Fruit fly (Drosophila melanogaster) whole organism, embryonic: Measurements from ENCODE around the gene KP78a.
A peak's percentile ranks its signal among the peaks of the same experiment; 100 is the strongest.

Source experiments
- Abd-B ChIP-seq: fragments of 200-800 bp; sonication (Bioruptor generic); optimal IDR thresholded peaks from 2 replicates; lab custom pipeline; 2018; ENCODE audit warnings: missing biosample characterization, mild to moderate bottlenecking, missing genetic modification characterization, moderate library complexity
- CG11456 ChIP-seq: fragments of 200-800 bp; sonication (Bioruptor generic); IDR thresholded peaks from 3 replicates; pipeline ENCODE4 v1.3.6; 2022; ENCODE audit warnings: missing biosample characterization, missing genetic modification characterization
- CG12391 ChIP-seq: fragments of 200-800 bp; sonication (Bioruptor generic); optimal IDR thresholded peaks from 3 replicates; lab custom pipeline; 2018; ENCODE audit warnings: missing biosample characterization, mild to moderate bottlenecking, missing genetic modification characterization, moderate library complexity
- CG13775 ChIP-seq: fragments of 200-800 bp; sonication (Bioruptor generic); optimal IDR thresholded peaks from 3 replicates; lab custom pipeline; 2017; ENCODE audit warnings: missing biosample characterization, mild to moderate bottlenecking, missing genetic modification characterization
- CG14014 ChIP-seq: fragments of 200-800 bp; sonication (Bioruptor generic); IDR thresholded peaks from 2 replicates; pipeline ENCODE4 v1.3.6; 2022; ENCODE audit warnings: missing biosample characterization, missing genetic modification characterization
- CG1529 ChIP-seq: fragments of 200-800 bp; sonication (Bioruptor generic); optimal IDR thresholded peaks from 3 replicates; lab custom pipeline; 2018; ENCODE audit warnings: missing biosample characterization, missing genetic modification characterization
- CG15479 ChIP-seq: fragments of 200-800 bp; sonication (Bioruptor generic); optimal IDR thresholded peaks from 3 replicates; lab custom pipeline; 2019; ENCODE audit warnings: missing biosample characterization, mild to moderate bottlenecking, missing genetic modification characterization, moderate library complexity
- CG16779 ChIP-seq: fragments of 200-800 bp; sonication (Bioruptor generic); IDR thresholded peaks from 2 replicates; pipeline ENCODE4 v1.3.6; 2022; ENCODE audit warnings: missing biosample characterization, missing genetic modification characterization
- CG17328 ChIP-seq: fragments of 200-800 bp; sonication (Bioruptor generic); IDR thresholded peaks from 2 replicates; pipeline ENCODE4 v1.3.6; 2022; ENCODE audit warnings: missing biosample characterization, missing genetic modification characterization
- CG18476 ChIP-seq: fragments of 200-800 bp; sonication (Bioruptor generic); optimal IDR thresholded peaks from 2 replicates; lab custom pipeline; 2016; ENCODE audit warnings: missing biosample characterization, mild to moderate bottlenecking, missing genetic modification characterization
- CG2199 ChIP-seq: fragments of 200-800 bp; sonication (Bioruptor generic); IDR thresholded peaks from 3 replicates; pipeline ENCODE4 v1.3.6; 2022; ENCODE audit warnings: missing biosample characterization, missing genetic modification characterization
- CG2678 ChIP-seq: fragments of 200-800 bp; sonication (Bioruptor generic); optimal IDR thresholded peaks from 3 replicates; lab custom pipeline; 2019; ENCODE audit warnings: missing biosample characterization, mild to moderate bottlenecking, missing genetic modification characterization, moderate library complexity
- CG2712 ChIP-seq: fragments of 200-800 bp; optimal IDR thresholded peaks from 3 replicates; lab custom pipeline; 2019; ENCODE audit warnings: missing biosample characterization, mild to moderate bottlenecking, missing genetic modification characterization, moderate library complexity
- CG34224 ChIP-seq: fragments of 200-800 bp; sonication (Bioruptor generic); IDR thresholded peaks from 3 replicates; pipeline ENCODE4 v1.3.6; 2022; ENCODE audit warnings: missing biosample characterization, missing genetic modification characterization; ENCODE audit not compliant: partially characterized antibody
- CG34422 ChIP-seq: fragments of 200-800 bp; sonication (Bioruptor generic); IDR thresholded peaks from 3 replicates; pipeline ENCODE4 v1.3.6; 2022; ENCODE audit warnings: missing biosample characterization, missing genetic modification characterization
- CG3847 ChIP-seq: fragments of 200-800 bp; sonication (Bioruptor generic); IDR thresholded peaks from 2 replicates; pipeline ENCODE4 v1.3.6; 2022; ENCODE audit warnings: missing biosample characterization, missing genetic modification characterization
- CG4360 ChIP-seq: fragments of 200-800 bp; sonication (Bioruptor generic); IDR thresholded peaks from 2 replicates; pipeline ENCODE4 v1.3.6; 2022; ENCODE audit warnings: missing biosample characterization, missing genetic modification characterization
- CG8765 ChIP-seq: fragments of 200-800 bp; sonication (Bioruptor generic); IDR thresholded peaks from 2 replicates; pipeline ENCODE4 v1.3.6; 2022; ENCODE audit warnings: missing biosample characterization, missing genetic modification characterization
- CG9727 ChIP-seq: fragments of 200-800 bp; sonication (Bioruptor generic); optimal IDR thresholded peaks from 3 replicates; lab custom pipeline; 2017; ENCODE audit warnings: missing biosample characterization, mild to moderate bottlenecking, missing genetic modification characterization
- CG9876 ChIP-seq: fragments of 200-800 bp; sonication (Bioruptor generic); optimal IDR thresholded peaks from 2 replicates; lab custom pipeline; 2016; ENCODE audit warnings: missing biosample characterization, missing genetic modification characterization
- CTCF ChIP-seq: fragments of 200-800 bp; sonication (Bioruptor generic); optimal IDR thresholded peaks from 2 replicates; lab custom pipeline; 2017; ENCODE audit warnings: missing biosample characterization, mild to moderate bottlenecking, missing genetic modification characterization, moderate library complexity
- Chrac-16 ChIP-seq: fragments of 200-800 bp; sonication (Bioruptor generic); optimal IDR thresholded peaks from 3 replicates; lab custom pipeline; 2016; ENCODE audit warnings: missing biosample characterization, missing genetic modification characterization
- Dad ChIP-seq: fragments of 200-800 bp; sonication (Bioruptor generic); optimal IDR thresholded peaks from 3 replicates; lab custom pipeline; 2016; ENCODE audit warnings: missing biosample characterization, missing genetic modification characterization
- Dref ChIP-seq: fragments of 200-800 bp; sonication (Bioruptor generic); IDR thresholded peaks from 2 replicates; pipeline ENCODE4 v1.3.6; 2022; ENCODE audit warnings: missing biosample characterization, missing genetic modification characterization
- Elba2 ChIP-seq: fragments of 200-800 bp; sonication (Bioruptor generic); optimal IDR thresholded peaks from 3 replicates; lab custom pipeline; 2016; ENCODE audit warnings: missing biosample characterization, missing genetic modification characterization
- Fer2 ChIP-seq: fragments of 200-800 bp; sonication (Bioruptor generic); optimal IDR thresholded peaks from 2 replicates; lab custom pipeline; 2018; ENCODE audit warnings: missing biosample characterization, mild to moderate bottlenecking, missing genetic modification characterization, moderate library complexity
- HLHmδ ChIP-seq: fragments of 200-800 bp; sonication (Bioruptor generic); optimal IDR thresholded peaks from 2 replicates; lab custom pipeline; 2018; ENCODE audit warnings: missing biosample characterization, mild to moderate bottlenecking, missing genetic modification characterization, moderate library complexity
- NC2α ChIP-seq: fragments of 200-800 bp; sonication (Bioruptor generic); optimal IDR thresholded peaks from 2 replicates; lab custom pipeline; 2016; ENCODE audit warnings: missing biosample characterization, missing genetic modification characterization
- Ravus ChIP-seq: fragments of 200-800 bp; sonication (Bioruptor generic); IDR thresholded peaks from 2 replicates; pipeline ENCODE4 v1.3.6; 2022; ENCODE audit warnings: missing biosample characterization, missing genetic modification characterization
- Spps ChIP-seq: fragments of 200-800 bp; sonication (Bioruptor generic); optimal IDR thresholded peaks from 2 replicates; lab custom pipeline; 2018; ENCODE audit warnings: missing biosample characterization, mild to moderate bottlenecking, missing genetic modification characterization
- Sry-β ChIP-seq: fragments of 200-800 bp; sonication (Bioruptor generic); optimal IDR thresholded peaks from 2 replicates; lab custom pipeline; 2018; ENCODE audit warnings: missing biosample characterization, mild to moderate bottlenecking, missing genetic modification characterization, moderate library complexity
- Taf1 ChIP-seq: fragments of 200-800 bp; sonication (Bioruptor generic); IDR thresholded peaks from 2 replicates; pipeline ENCODE4 v1.3.6; 2022; ENCODE audit warnings: missing biosample characterization, missing genetic modification characterization
- ac ChIP-seq: fragments of 200-800 bp; sonication (Bioruptor generic); optimal IDR thresholded peaks from 3 replicates; lab custom pipeline; 2017; ENCODE audit warnings: missing biosample characterization, mild to moderate bottlenecking, missing genetic modification characterization
- bsh ChIP-seq, 2 experiments: fragments of 200-800 bp; sonication (Bioruptor generic); optimal IDR thresholded peaks; 2 replicates each; lab custom pipeline; 2017 to 2018; ENCODE audit warnings: mild to moderate bottlenecking in 2 of 2, missing biosample characterization in 2 of 2, missing genetic modification characterization in 2 of 2, moderate library complexity in 1 of 2
- cato ChIP-seq: fragments of 200-800 bp; sonication (Bioruptor generic); optimal IDR thresholded peaks from 2 replicates; lab custom pipeline; 2016; ENCODE audit warnings: missing biosample characterization, missing genetic modification characterization, borderline replicate concordance
- crc ChIP-seq: fragments of 200-800 bp; sonication (Bioruptor generic); optimal IDR thresholded peaks from 2 replicates; lab custom pipeline; 2016; ENCODE audit warnings: missing biosample characterization, missing genetic modification characterization
- croc ChIP-seq: fragments of 200-800 bp; sonication (Bioruptor generic); conservative IDR thresholded peaks from 3 replicates; pipeline ENCODE4 v1.3.6; 2022; ENCODE audit warnings: missing biosample characterization, missing genetic modification characterization
- ftz-f1 ChIP-seq: fragments of 200-800 bp; sonication (Bioruptor generic); optimal IDR thresholded peaks from 2 replicates; lab custom pipeline; 2016; ENCODE audit warnings: missing biosample characterization, missing genetic modification characterization
- gcm2 ChIP-seq: fragments of 200-800 bp; sonication (Bioruptor generic); optimal IDR thresholded peaks from 2 replicates; lab custom pipeline; 2016; ENCODE audit warnings: missing biosample characterization, missing genetic modification characterization
- insv ChIP-seq, 2 experiments: fragments of 200-800 bp; sonication (Bioruptor generic); optimal IDR thresholded peaks; 3 replicates each; lab custom pipeline; 2016 to 2018; ENCODE audit warnings: missing biosample characterization in 2 of 2, missing genetic modification characterization in 2 of 2
- jing ChIP-seq: fragments of 200-800 bp; sonication (Bioruptor generic); optimal IDR thresholded peaks from 2 replicates; lab custom pipeline; 2018; ENCODE audit warnings: missing biosample characterization, mild to moderate bottlenecking, missing genetic modification characterization
- lola ChIP-seq, 3 experiments: fragments of >200 bp in 2 of 3; fragments of 200-800 bp in 1 of 3; sonication (Bioruptor generic) in 1 of 3; optimal IDR thresholded peaks; 2 replicates each; lab custom pipeline; 2017 to 2019; ENCODE audit warnings: missing biosample characterization in 3 of 3, missing genetic modification characterization in 3 of 3, mild to moderate bottlenecking in 1 of 3, moderate library complexity in 1 of 3
- pita ChIP-seq: fragments of 200-800 bp; sonication (Bioruptor generic); optimal IDR thresholded peaks from 2 replicates; lab custom pipeline; 2017; ENCODE audit warnings: missing biosample characterization, mild to moderate bottlenecking, missing genetic modification characterization
- pros ChIP-seq: fragments of 200-800 bp; sonication (Bioruptor generic); optimal IDR thresholded peaks from 3 replicates; lab custom pipeline; 2019; ENCODE audit warnings: missing biosample characterization, mild to moderate bottlenecking, missing genetic modification characterization, moderate library complexity
- run ChIP-seq: fragments of 200-800 bp; sonication (Bioruptor generic); optimal IDR thresholded peaks from 3 replicates; lab custom pipeline; 2018; ENCODE audit warnings: missing biosample characterization, mild to moderate bottlenecking, missing genetic modification characterization
- shn ChIP-seq: fragments of 200-800 bp; sonication (Bioruptor generic); optimal IDR thresholded peaks from 3 replicates; lab custom pipeline; 2016; ENCODE audit warnings: missing biosample characterization, missing genetic modification characterization
- tap ChIP-seq: fragments of 200-800 bp; optimal IDR thresholded peaks from 3 replicates; lab custom pipeline; 2019; ENCODE audit warnings: missing biosample characterization, mild to moderate bottlenecking, missing genetic modification characterization, moderate library complexity
- tio ChIP-seq: fragments of 200-800 bp; sonication (Bioruptor generic); optimal IDR thresholded peaks from 2 replicates; lab custom pipeline; 2017; ENCODE audit warnings: missing biosample characterization, missing genetic modification characterization, inconsistent platforms
- unc-4 ChIP-seq: fragments of 200-800 bp; sonication (Bioruptor generic); IDR thresholded peaks from 2 replicates; pipeline ENCODE4 v1.3.6; 2022; ENCODE audit warnings: missing biosample characterization, missing genetic modification characterization; ENCODE audit not compliant: partially characterized antibody
- zen ChIP-seq: fragments of 200-800 bp; sonication (Bioruptor generic); optimal IDR thresholded peaks from 3 replicates; lab custom pipeline; 2018; ENCODE audit warnings: missing biosample characterization, mild to moderate bottlenecking, missing genetic modification characterization, moderate library complexity

KP78a gene

dm6 chr3R:11351280-11351679 lies 1.7 kb downstream of the KP78a start (continued):
- TF ChIP-seq lola (GFP tag; optimal IDR thresholded peaks at IDR 0.05; lab: Kevin White, UChicago) (peak in 1 of 3 experiments; percentile 42), Dad (GFP tag; lab: Kevin White, UChicago) (no peak), unc-4 (no peak), shn (no peak), jing (GFP tag; lab: Kevin White, UChicago) (no peak), bsh (GFP tag; optimal IDR thresholded peaks at IDR 0.05; lab: Kevin White, UChicago) (peak in 1 of 2 experiments; percentile 13), Spps (no peak), Chrac-16 (peak; percentile 5), Ravus (GFP tag; lab: Robert Waterston, UW) (no peak), CG9727 (peak; percentile 56), CG2712 (peak; percentile 40), CG17328 (GFP tag; lab: Robert Waterston, UW) (0 out of 2 replicates have a peak, but pooled peaks have one; percentile 4), CG2199 (GFP tag; lab: Robert Waterston, UW) (no peak), CG12391 (tag; lab: Kevin White, UChicago) (peak; percentile 27)

DNA sequence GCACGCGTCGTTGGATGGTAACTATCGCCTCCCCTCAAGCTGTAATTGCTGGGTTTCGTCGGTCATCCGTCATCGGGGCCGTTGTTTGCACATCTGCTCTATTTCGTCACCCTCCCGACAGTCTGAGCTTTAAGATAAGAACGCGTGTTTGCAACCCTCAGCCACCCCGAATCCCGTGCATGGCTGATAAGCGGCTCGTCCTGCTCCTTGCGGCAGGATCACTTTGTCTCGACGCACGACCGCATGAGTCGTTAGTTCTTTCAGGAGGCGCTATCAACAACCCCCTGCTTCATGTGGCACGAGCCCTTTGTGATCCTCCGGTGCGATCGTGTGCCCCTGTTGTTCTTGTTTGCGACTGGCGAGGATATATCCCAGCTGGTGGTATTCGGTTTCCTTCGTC lies 2.2 kb downstream of the KP78a start:
- TF ChIP-seq tap (tag; lab: Kevin White, UChicago): peak; percentile 15
- TF ChIP-seq CG15479 (GFP tag; lab: Kevin White, UChicago): peak; percentile 62
- peak; percentile 19 for TF ChIP-seq ac (GFP tag; lab: Kevin White, UChicago)
- 0 out of 2 replicates have a peak, but pooled peaks have one; percentile 16 for TF ChIP-seq CG8765
- TF ChIP-seq HLHmδ (GFP tag; lab: Kevin White, UChicago): peak; percentile 31
- no peak for TF ChIP-seq CTCF
- 0 out of 2 replicates have a peak, but pooled peaks have one; percentile 14 for TF ChIP-seq Dref (GFP tag; lab: Robert Waterston, UW)
- no peak for TF ChIP-seq CG18476 (GFP tag; lab: Kevin White, UChicago)
- peak; percentile 99 for TF ChIP-seq pros (GFP tag; lab: Kevin White, UChicago)
- peak; percentile 45; the same call in 1 of the 2 replicates for TF ChIP-seq CG4360
- TF ChIP-seq Taf1: no peak
- TF ChIP-seq, all 482 proteins: peak for 8

- no peak for TF ChIP-seq Abd-B (GFP tag; lab: Kevin White, UChicago)
- no peak for TF ChIP-seq CG2678 (tag; lab: Kevin White, UChicago)
- TF ChIP-seq insv (GFP tag; optimal IDR thresholded peaks at IDR 0.05; lab: Kevin White, UChicago): peak; percentile 93 to 99
- TF ChIP-seq CG34422 (GFP tag; lab: Robert Waterston, UW): no peak
- TF ChIP-seq CG16779 (GFP tag; lab: Robert Waterston, UW): no peak
- no peak for TF ChIP-seq run (tag; lab: Kevin White, UChicago)
- TF ChIP-seq gcm2: no peak
- no peak for TF ChIP-seq Sry-β (GFP tag; lab: Kevin White, UChicago)
- TF ChIP-seq CG34224: no peak
- TF ChIP-seq CG14014 (GFP tag; lab: Robert Waterston, UW): no peak
- TF ChIP-seq cato (GFP tag; lab: Kevin White, UChicago): no peak
- peak; percentile 2 for TF ChIP-seq zen (tag; lab: Kevin White, UChicago)
- no peak for TF ChIP-seq crc (GFP tag; lab: Kevin White, UChicago)
- TF ChIP-seq ftz-f1: no peak
- TF ChIP-seq CG3847 (GFP tag; lab: Robert Waterston, UW): no peak
- peak; percentile 1 for TF ChIP-seq pita (GFP tag; lab: Kevin White, UChicago)
- TF ChIP-seq CG1529 (GFP tag; lab: Kevin White, UChicago): no peak
- TF ChIP-seq CG15479 (GFP tag; lab: Kevin White, UChicago): peak; percentile 13
- no peak for TF ChIP-seq Fer2 (tag; lab: Kevin White, UChicago)
- no peak for TF ChIP-seq NC2α
- peak; percentile 94 for TF ChIP-seq Elba2 (GFP tag; lab: Kevin White, UChicago)
- TF ChIP-seq CG9876 (GFP tag; lab: Kevin White, UChicago): no peak
- no peak for TF ChIP-seq croc (GFP tag; lab: Robert Waterston, UW)
- TF ChIP-seq CG11456 (GFP tag; lab: Robert Waterston, UW): no peak
- TF ChIP-seq tio (GFP tag; lab: Kevin White, UChicago): no peak
- TF ChIP-seq CG13775 (GFP tag; lab: Kevin White, UChicago): no peak
Measured at dm6 chr3R:11344901-11345300, 8.0 kb downstream of the KP78a start.
